Worm (Caenorhabditis elegans) whole organism, young adult: ENCODE results near the gene scrm-5.

ENCODE experiments used
- B0261.1 ChIP-seq: sonication (generic microtip); optimal IDR thresholded peaks from 2 replicates; lab custom pipeline; 2016; ENCODE audit warnings: mild to moderate bottlenecking, missing genetic modification characterization, moderate library complexity, missing compliant biosample characterization
- F10E7.11 ChIP-seq: sonication (generic microtip); optimal IDR thresholded peaks from 2 replicates; lab custom pipeline; 2017; ENCODE audit warnings: mild to moderate bottlenecking, missing genetic modification characterization, moderate library complexity, missing compliant biosample characterization
- atf-7 ChIP-seq: sonication (generic microtip); optimal IDR thresholded peaks from 2 replicates; lab custom pipeline; 2017; ENCODE audit warnings: mild to moderate bottlenecking, missing genetic modification characterization, missing compliant biosample characterization
- dpl-1 ChIP-seq: fragments of 150-350 bp; optimal IDR thresholded peaks from 2 replicates; lab custom pipeline; 2014; ENCODE audit warnings: missing biosample characterization, missing genetic modification reagents, missing genetic modification characterization

- TF ChIP-seq atf-7 (tag; lab: Kevin White, UChicago) (no peak), dpl-1 (GFP tag; lab: Kevin White, UChicago) (no peak), B0261.1 (tag; lab: Kevin White, UChicago) (no peak), F10E7.11 (tag; lab: Kevin White, UChicago) (no peak)
Observed at ce11 chrIV:4178424-4178823, 16.2 kb downstream of the scrm-5 start, which contains the start of gene tsen-34.
